Fruit fly (Drosophila melanogaster): Measurements from ENCODE around the gene CG14989.

The CG14989 gene

DNA sequence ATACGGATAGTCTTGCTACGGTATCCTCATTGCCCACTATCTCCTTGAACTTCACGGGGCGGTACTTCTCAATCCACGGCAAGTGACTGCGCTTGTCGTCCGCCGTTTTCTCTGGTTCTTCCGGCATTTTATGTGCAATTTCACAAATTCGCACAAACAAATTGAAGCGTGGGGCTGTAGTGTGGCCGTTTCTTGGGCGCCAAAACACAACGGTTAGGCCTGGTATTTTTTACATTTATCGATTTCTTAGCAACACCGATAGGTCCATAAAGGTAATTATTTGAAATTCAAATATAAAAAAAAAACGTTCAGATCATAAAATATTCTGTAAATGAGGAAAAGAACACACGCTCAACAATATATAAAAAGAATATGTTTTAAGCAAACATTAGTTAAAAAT, 48.5 kb downstream of the CG14989 start, which contains the start of gene RfC4:
Gene RfC4 (minus strand): TSS at position 182 of the 400 bp plus-strand sequence.
- no peak for TF ChIP-seq pan (optimal IDR thresholded peaks at IDR 0.05)
- no peak for TF ChIP-seq psq (optimal IDR thresholded peaks at IDR 0.05)
- no peak for TF ChIP-seq CG8478 (optimal IDR thresholded peaks at IDR 0.05)
- no peak for TF ChIP-seq EcR (GFP tag; optimal IDR thresholded peaks at IDR 0.05)
- no peak for TF ChIP-seq Dll (optimal IDR thresholded peaks at IDR 0.05)
- no peak for TF ChIP-seq usp (GFP tag; optimal IDR thresholded peaks at IDR 0.05)

DNA sequence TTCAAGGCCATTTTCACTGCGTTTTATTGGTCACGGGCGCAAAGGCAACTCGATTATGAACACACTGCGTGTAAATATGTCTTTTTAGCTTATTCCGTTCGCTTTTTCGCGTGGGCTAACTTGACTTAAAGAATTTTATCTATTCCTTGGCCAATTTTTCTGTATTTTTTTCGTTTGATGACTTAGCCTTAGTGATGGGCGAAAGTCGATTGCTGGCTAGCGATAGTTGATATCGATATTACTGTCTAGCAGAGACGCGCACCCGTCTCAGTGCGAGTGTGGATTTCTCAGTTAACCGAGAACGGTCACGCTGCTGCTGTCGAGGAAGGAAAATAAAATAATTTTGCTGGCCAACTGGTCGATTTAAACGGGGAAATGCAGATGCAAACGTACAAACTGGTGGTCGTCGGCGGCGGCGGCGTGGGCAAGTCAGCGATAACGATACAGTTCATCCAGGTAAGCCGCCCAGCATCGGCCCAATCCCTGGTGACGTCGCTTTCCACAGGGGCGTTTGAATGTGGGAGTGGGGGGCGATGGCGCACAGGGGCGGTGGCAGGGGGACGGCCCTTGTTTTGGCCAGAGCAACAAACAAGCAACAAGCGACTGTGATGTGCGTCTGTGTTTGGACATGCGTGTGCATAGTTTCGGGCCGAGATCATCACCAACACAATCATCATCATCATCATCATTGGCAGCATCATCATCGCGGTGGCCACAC, 51.6 kb downstream of the CG14989 start, which contains the start of the genes Rop and Ras64B:
Gene Rop (minus strand): TSS at position 193 of the 718 bp plus-strand sequence.
Gene Ras64B (plus strand): TSS at position 273 of the 718 bp plus-strand sequence.
- TF ChIP-seq CG8478 (optimal IDR thresholded peaks at IDR 0.05) (no peak), usp (GFP tag; optimal IDR thresholded peaks at IDR 0.05) (no peak), psq (optimal IDR thresholded peaks at IDR 0.05) (no peak), EcR (GFP tag; optimal IDR thresholded peaks at IDR 0.05) (no peak), pan (optimal IDR thresholded peaks at IDR 0.05) (no peak), Dll (optimal IDR thresholded peaks at IDR 0.05) (no peak)

DNA sequence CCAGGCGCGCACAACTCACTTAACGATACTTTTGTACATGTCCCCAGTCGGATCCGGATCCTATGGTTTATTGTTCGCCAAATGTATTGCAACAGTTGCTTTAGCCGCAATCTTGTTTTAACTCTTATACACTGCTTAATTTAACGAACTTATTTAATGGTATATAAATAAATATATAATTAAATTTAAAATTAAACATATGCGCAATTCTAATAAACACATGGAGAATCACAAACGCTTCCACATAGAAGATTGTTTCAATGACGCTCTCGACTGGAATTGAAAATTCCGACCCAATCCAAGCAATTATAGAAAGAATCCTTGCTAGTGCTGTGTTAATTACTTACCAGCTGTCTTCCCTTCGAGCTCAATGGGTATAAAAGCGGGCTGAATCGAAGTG, 53.8 kb downstream of the CG14989 start, which contains the start of gene Akh:
Gene Akh (plus strand): TSS at position 301 of the 400 bp plus-strand sequence.
- TF ChIP-seq psq (optimal IDR thresholded peaks at IDR 0.05) (no peak), CG8478 (optimal IDR thresholded peaks at IDR 0.05) (no peak), Dll (optimal IDR thresholded peaks at IDR 0.05) (no peak), EcR (GFP tag; optimal IDR thresholded peaks at IDR 0.05) (no peak), usp (GFP tag; optimal IDR thresholded peaks at IDR 0.05) (no peak), pan (optimal IDR thresholded peaks at IDR 0.05) (no peak)

DNA sequence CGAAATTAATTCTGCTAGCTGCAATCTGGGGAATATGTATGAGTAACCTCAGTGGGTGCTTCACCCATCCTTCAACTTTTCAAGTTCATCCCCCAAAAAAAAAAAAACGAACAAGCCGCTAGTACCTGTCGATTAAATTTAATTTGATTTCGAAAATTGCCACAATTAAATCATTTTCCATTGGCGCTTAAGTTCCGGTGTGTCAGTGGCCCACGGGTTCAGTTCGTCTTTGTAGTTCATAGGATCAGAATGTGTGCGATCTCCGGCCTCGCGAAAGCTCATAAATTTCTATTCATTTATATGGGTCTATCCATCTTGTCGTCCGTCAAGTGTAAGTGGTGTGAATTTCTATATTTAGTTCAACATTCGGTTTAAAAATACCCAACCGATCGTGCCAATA, 54.7 kb downstream of the CG14989 start, which contains the start of gene CG32260:
Gene CG32260 (plus strand): TSS at position 301 of the 400 bp plus-strand sequence.
- TF ChIP-seq CG8478 (optimal IDR thresholded peaks at IDR 0.05) (no peak), EcR (GFP tag; optimal IDR thresholded peaks at IDR 0.05) (no peak), pan (optimal IDR thresholded peaks at IDR 0.05) (no peak), psq (optimal IDR thresholded peaks at IDR 0.05) (no peak), Dll (optimal IDR thresholded peaks at IDR 0.05) (no peak), usp (GFP tag; optimal IDR thresholded peaks at IDR 0.05) (no peak)
